Worm (Caenorhabditis elegans): ENCODE results near the gene K08D8.3.

The K08D8.3 gene

ce11 chrIV:12911990-12912389 lies 5.5 kb upstream of the K08D8.3 start, which contains the start of gene K08D8.5:
K08D8.5 (minus strand) TSS chrIV:12912129.
- peak; percentile 44 for TF ChIP-seq pqm-1 (tag; optimal IDR thresholded peaks at IDR 0.05)
- peak; percentile 7 for TF ChIP-seq hlh-11 (tag; optimal IDR thresholded peaks at IDR 0.05)
- no peak for TF ChIP-seq F37D6.2 (tag; optimal IDR thresholded peaks at IDR 0.05)
- no peak for TF ChIP-seq spr-1 (tag; optimal IDR thresholded peaks at IDR 0.05)
- TF ChIP-seq nhr-111 (GFP tag; optimal IDR thresholded peaks at IDR 0.05) = no peak
- peak; percentile 49 for TF ChIP-seq nhr-28 (tag; optimal IDR thresholded peaks at IDR 0.05)
- TF ChIP-seq dmd-6 (GFP tag; IDR thresholded peaks at IDR 0.05) = peak; percentile 70

- TF ChIP-seq dve-1 (tag; optimal IDR thresholded peaks at IDR 0.05; ENCODE audit: insufficient read depth) (peak; percentile 15), mxl-3 (GFP tag; optimal IDR thresholded peaks at IDR 0.05) (no peak), F44E2.7 (GFP tag; IDR thresholded peaks at IDR 0.05) (no peak), snpc-1.2 (GFP tag; IDR thresholded peaks at IDR 0.05) (no peak), nhr-76 (tag; optimal IDR thresholded peaks at IDR 0.05) (no peak), egl-43 (GFP tag; IDR thresholded peaks at IDR 0.05) (no peak), lin-29 (GFP tag; IDR thresholded peaks at IDR 0.05) (no peak), php-3 (GFP tag; IDR thresholded peaks at IDR 0.05) (no peak), dmd-6 (GFP tag; IDR thresholded peaks at IDR 0.05) (peak; percentile 78), dpl-1 (GFP tag; optimal IDR thresholded peaks at IDR 0.05) (no peak), egl-27 (tag; optimal IDR thresholded peaks at IDR 0.05) (no peak), lin-1 (GFP tag; IDR thresholded peaks at IDR 0.05) (no peak), snpc-4 (tag; optimal IDR thresholded peaks at IDR 0.05) (no peak), daf-16 (GFP tag; optimal IDR thresholded peaks at IDR 0.05) (no peak), daf-16 (tag; optimal IDR thresholded peaks at IDR 0.05) (peak; percentile 16), lin-38 (GFP tag; IDR thresholded peaks at IDR 0.05) (no peak), mdl-1 (tag; optimal IDR thresholded peaks at IDR 0.05) (no peak), D1046.2 (GFP tag; IDR thresholded peaks at IDR 0.05) (no peak), hlh-11 (tag; optimal IDR thresholded peaks at IDR 0.05) (peak; percentile 22), ZK337.2 (GFP tag; IDR thresholded peaks at IDR 0.05) (no peak), nhr-102 (tag; optimal IDR thresholded peaks at IDR 0.05) (no peak), nhr-28 (tag; optimal IDR thresholded peaks at IDR 0.05) (peak; percentile 32), lin-39 (tag; optimal IDR thresholded peaks at IDR 0.05) (no peak), Y75B8A.6 (GFP tag; IDR thresholded peaks at IDR 0.05) (no peak), pqm-1 (tag; optimal IDR thresholded peaks at IDR 0.05) (peak; percentile 70), daf-8 (GFP tag; IDR thresholded peaks at IDR 0.05) (no peak), lin-15B (tag; optimal IDR thresholded peaks at IDR 0.05) (no peak), zfp-2 (tag; optimal IDR thresholded peaks at IDR 0.05) (no peak), pha-4 (GFP tag; IDR thresholded peaks at IDR 0.05) (no peak), pha-4 (tag; optimal IDR thresholded peaks at IDR 0.05) (no peak), saeg-2 (GFP tag; IDR thresholded peaks at IDR 0.05) (no peak), R02D3.7 (tag; optimal IDR thresholded peaks at IDR 0.05) (no peak)
These were observed 3.4 kb upstream of the K08D8.3 start, which contains the start of gene K08D8.4 for ce11 chrIV:12909871-12910270. K08D8.4 (minus strand) TSS chrIV:12909998.

- peak; percentile 38 for TF ChIP-seq nhr-28 (tag; optimal IDR thresholded peaks at IDR 0.05)
- no peak for TF ChIP-seq duxl-1 (tag; optimal IDR thresholded peaks at IDR 0.05; ENCODE audit: poor library complexity)
- TF ChIP-seq daf-19 (GFP tag; conservative IDR thresholded peaks at IDR 0.05) = no peak
- TF ChIP-seq dve-1 (tag; optimal IDR thresholded peaks at IDR 0.05; ENCODE audit: insufficient read depth) = peak; percentile 44
- peak; percentile 71 for TF ChIP-seq pqm-1 (tag; optimal IDR thresholded peaks at IDR 0.05)
- TF ChIP-seq dmd-6 (GFP tag; IDR thresholded peaks at IDR 0.05) = peak; percentile 12; the same call in 1 of the 2 replicates
- no peak for TF ChIP-seq daf-16 (GFP tag; optimal IDR thresholded peaks at IDR 0.05)
- TF ChIP-seq daf-16 (tag; optimal IDR thresholded peaks at IDR 0.05) = peak; percentile 25
These were observed 2.8 kb downstream of the K08D8.3 start for ce11 chrIV:12903687-12904086.
